Fruit fly (Drosophila melanogaster): ENCODE data around the gene CG3081.

CG3081 gene

DNA sequence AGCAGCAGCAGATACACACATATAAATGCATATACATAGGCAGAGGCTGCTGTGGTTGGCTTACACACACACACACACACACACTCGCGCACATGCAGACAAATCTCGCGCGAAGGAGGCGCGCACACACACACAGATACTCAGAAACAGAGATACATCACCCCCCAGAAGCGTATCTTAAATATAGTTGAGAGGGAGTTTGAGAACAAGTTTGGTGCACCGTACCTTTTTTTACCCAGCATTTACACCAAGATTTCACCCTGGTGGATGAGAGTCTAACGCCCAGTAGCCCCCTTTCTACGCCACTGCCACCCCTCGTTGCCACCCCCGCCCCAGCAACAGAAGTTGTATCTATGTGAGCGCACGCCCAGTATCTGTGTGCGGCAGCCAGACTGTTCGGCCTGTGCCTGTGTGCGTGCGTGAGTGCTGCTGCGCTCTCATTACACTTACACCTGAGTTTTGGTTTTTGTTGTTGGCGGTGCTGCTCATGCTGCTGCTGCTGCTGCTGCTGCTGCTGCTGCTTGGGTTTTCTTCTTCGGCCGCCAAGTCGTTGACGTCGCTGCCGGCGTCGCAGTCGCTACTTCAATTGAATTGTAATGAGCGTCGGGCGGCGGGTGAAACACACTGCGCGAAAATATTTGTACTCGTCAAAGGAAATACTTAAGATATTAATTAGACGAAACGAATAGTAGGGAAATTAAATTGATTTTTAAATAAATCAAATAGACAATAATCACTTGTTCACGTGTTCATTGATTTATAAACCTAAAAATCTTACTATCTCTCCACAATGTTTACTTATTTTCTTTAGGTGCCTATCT, 53.6 kb downstream of the CG3081 start (continued):
- TF ChIP-seq CG17802 (tag; optimal IDR thresholded peaks at IDR 0.05), result peak; percentile 50
- TF ChIP-seq CG3838 (GFP tag; optimal IDR thresholded peaks at IDR 0.05), result no peak
- peak; percentile 23 for TF ChIP-seq wek (GFP tag; optimal IDR thresholded peaks at IDR 0.05)
- TF ChIP-seq shn (GFP tag; optimal IDR thresholded peaks at IDR 0.05), result peak; percentile 48
- TF ChIP-seq CG12769 (tag; optimal IDR thresholded peaks at IDR 0.05), result peak; percentile 93
- peak; percentile 73 for TF ChIP-seq CG8388 (GFP tag; optimal IDR thresholded peaks at IDR 0.05)
- peak; percentile 48 for TF ChIP-seq CG6854 (GFP tag; optimal IDR thresholded peaks at IDR 0.05)
- TF ChIP-seq Xrp1 (GFP tag; IDR thresholded peaks at IDR 0.05), result peak; percentile 92
- TF ChIP-seq Max (GFP tag; optimal IDR thresholded peaks at IDR 0.05), result no peak
- TF ChIP-seq CG31365 (tag; optimal IDR thresholded peaks at IDR 0.05), result peak; percentile 38
- peak; percentile 63 for TF ChIP-seq CG9609 (GFP tag; optimal IDR thresholded peaks at IDR 0.05)
- TF ChIP-seq CG7786 (GFP tag; optimal IDR thresholded peaks at IDR 0.05), result peak; percentile 50
- peak; percentile 31 for TF ChIP-seq CG13894 (tag; optimal IDR thresholded peaks at IDR 0.05)
- TF ChIP-seq CG3726 (GFP tag; IDR thresholded peaks at IDR 0.05), result peak; percentile 93
- peak; percentile 95 for TF ChIP-seq ara (GFP tag; IDR thresholded peaks at IDR 0.05)
- peak; percentile 93 for TF ChIP-seq CG32772 (GFP tag; IDR thresholded peaks at IDR 0.05)
- TF ChIP-seq gcm (GFP tag; optimal IDR thresholded peaks at IDR 0.05), result peak; percentile 26
- TF ChIP-seq amos (GFP tag; IDR thresholded peaks at IDR 0.05; ENCODE audit: partially characterized antibody), result no peak
- TF ChIP-seq esg (GFP tag; conservative IDR thresholded peaks at IDR 0.05), result peak; percentile 83
- no peak for TF ChIP-seq CG4282 (GFP tag; optimal IDR thresholded peaks at IDR 0.05)
- no peak for TF ChIP-seq CG16813 (GFP tag; IDR thresholded peaks at IDR 0.05; ENCODE audit: partially characterized antibody)
- no peak for TF ChIP-seq Poxn (GFP tag; IDR thresholded peaks at IDR 0.05)
- TF ChIP-seq ase (GFP tag; IDR thresholded peaks at IDR 0.05), result peak; percentile 91
- peak; percentile 85 for TF ChIP-seq CG10209 (GFP tag; optimal IDR thresholded peaks at IDR 0.05)
- TF ChIP-seq CoRest (tag; optimal IDR thresholded peaks at IDR 0.05), result peak; percentile 85
- TF ChIP-seq Vsx1 (GFP tag; optimal IDR thresholded peaks at IDR 0.05), result peak; percentile 15
- TF ChIP-seq rib (GFP tag; IDR thresholded peaks at IDR 0.05), result peak; percentile 23; the same call in 1 of the 2 replicates
- peak; percentile 79 for TF ChIP-seq CG7839 (tag; optimal IDR thresholded peaks at IDR 0.05)
- peak; percentile 88 for TF ChIP-seq crol (GFP tag; IDR thresholded peaks at IDR 0.05)
- TF ChIP-seq Bteb2 (GFP tag; optimal IDR thresholded peaks at IDR 0.05), result peak; percentile 24
- peak; percentile 48 for TF ChIP-seq Side (GFP tag; optimal IDR thresholded peaks at IDR 0.05)
- TF ChIP-seq ssp (GFP tag; IDR thresholded peaks at IDR 0.05), result peak; percentile 83
- TF ChIP-seq sisA (GFP tag; IDR thresholded peaks at IDR 0.05), result peak; percentile 91
- peak; percentile 13 for TF ChIP-seq en (GFP tag; optimal IDR thresholded peaks at IDR 0.05)
- TF ChIP-seq CG42726 (GFP tag; IDR thresholded peaks at IDR 0.05; ENCODE audit: partially characterized antibody), result no peak
- TF ChIP-seq Ets97D (GFP tag; optimal IDR thresholded peaks at IDR 0.05), result no peak
- TF ChIP-seq seq (GFP tag; IDR thresholded peaks at IDR 0.05), result peak; percentile 94
- peak; percentile 49 for TF ChIP-seq CG3281 (GFP tag; optimal IDR thresholded peaks at IDR 0.05)
- TF ChIP-seq pnt (GFP tag; optimal IDR thresholded peaks at IDR 0.05), result peak; percentile 75
- peak; percentile 21 for TF ChIP-seq CG2116 (GFP tag; optimal IDR thresholded peaks at IDR 0.05)
- no peak for TF ChIP-seq gro (GFP tag; optimal IDR thresholded peaks at IDR 0.05)
- no peak for TF ChIP-seq Opbp (GFP tag; IDR thresholded peaks at IDR 0.05; ENCODE audit: partially characterized antibody)
- TF ChIP-seq CG7271 (tag; optimal IDR thresholded peaks at IDR 0.05), result peak; percentile 19
- peak; percentile 89 for TF ChIP-seq CG14050 (GFP tag; IDR thresholded peaks at IDR 0.05)
- TF ChIP-seq gem (tag; optimal IDR thresholded peaks at IDR 0.05), result peak; percentile 88
- TF ChIP-seq gcm2 (GFP tag; optimal IDR thresholded peaks at IDR 0.05), result no peak
- no peak for TF ChIP-seq Hr78 (GFP tag; optimal IDR thresholded peaks at IDR 0.05)
- no peak for TF ChIP-seq MESR4 (GFP tag; optimal IDR thresholded peaks at IDR 0.05)
- peak; percentile 76 for TF ChIP-seq CG17612 (GFP tag; IDR thresholded peaks at IDR 0.05)

Data from whole organism, embryonic.